Worm (Caenorhabditis elegans) whole organism, L3 larva: Measurements from ENCODE around the gene Y54G11A.17.

Experiments used
- aly-2 ChIP-seq: fragments of 150-350 bp; optimal IDR thresholded peaks from 2 replicates; lab custom pipeline; 2014; ENCODE audit warnings: missing biosample characterization, missing genetic modification characterization
- ceh-82 ChIP-seq: fragments of 150-350 bp; optimal IDR thresholded peaks from 2 replicates; lab custom pipeline; 2014; ENCODE audit warnings: missing biosample characterization, missing genetic modification characterization
- elt-1 ChIP-seq: fragments of 150-350 bp; optimal IDR thresholded peaks from 2 replicates; lab custom pipeline; 2014; ENCODE audit warnings: missing biosample characterization, missing genetic modification characterization
- jun-1 ChIP-seq: fragments of 150-350 bp; optimal IDR thresholded peaks from 2 replicates; lab custom pipeline; 2014; ENCODE audit warnings: missing biosample characterization, missing genetic modification reagents, missing genetic modification characterization
- lin-39 ChIP-seq: fragments of 150-350 bp; optimal IDR thresholded peaks from 2 replicates; lab custom pipeline; 2018; ENCODE audit warnings: missing biosample characterization, missing genetic modification reagents, missing genetic modification characterization
- mdl-1 ChIP-seq: fragments of 150-350 bp; optimal IDR thresholded peaks from 2 replicates; lab custom pipeline; 2014; ENCODE audit warnings: missing biosample characterization, missing genetic modification characterization
- nhr-11 ChIP-seq: fragments of 150-350 bp; optimal IDR thresholded peaks from 2 replicates; lab custom pipeline; 2014; ENCODE audit warnings: missing biosample characterization, missing genetic modification characterization
- nhr-237 ChIP-seq: fragments of 150-350 bp; optimal IDR thresholded peaks from 2 replicates; lab custom pipeline; 2014; ENCODE audit warnings: missing biosample characterization, missing genetic modification characterization
- nhr-77 ChIP-seq: fragments of 150-350 bp; optimal IDR thresholded peaks from 2 replicates; lab custom pipeline; 2014; ENCODE audit warnings: missing biosample characterization, missing genetic modification characterization
- pha-4 ChIP-seq: fragments of 150-350 bp; optimal IDR thresholded peaks from 2 replicates; lab custom pipeline; 2014; ENCODE audit warnings: missing biosample characterization, missing genetic modification reagents, missing genetic modification characterization
- tbx-2 ChIP-seq: sonication (generic microtip); optimal IDR thresholded peaks from 2 replicates; lab custom pipeline; 2016; ENCODE audit warnings: mild to moderate bottlenecking, missing genetic modification characterization, missing compliant biosample characterization
- unc-62 ChIP-seq: fragments of 150-350 bp; sonication (generic microtip); optimal IDR thresholded peaks from 4 replicates; lab custom pipeline; 2014; ENCODE audit warnings: missing biosample characterization, missing genetic modification reagents, missing genetic modification characterization

ce11 chrII:14377796-14378195, 28.6 kb upstream of the Y54G11A.17 start, which contains the start of gene acr-20:
- no peak for TF ChIP-seq tbx-2 (tag; lab: Kevin White, UChicago)
- TF ChIP-seq jun-1 (tag; lab: Kevin White, UChicago): no peak
- no peak for TF ChIP-seq unc-62
- no peak for TF ChIP-seq lin-39
- TF ChIP-seq pha-4 (tag; lab: Kevin White, UChicago): no peak
- TF ChIP-seq nhr-11 (tag; lab: Kevin White, UChicago): no peak
- TF ChIP-seq nhr-237: no peak
- TF ChIP-seq mdl-1 (tag; lab: Kevin White, UChicago): no peak
- no peak for TF ChIP-seq elt-1 (tag; lab: Kevin White, UChicago)
- TF ChIP-seq aly-2 (tag; lab: Kevin White, UChicago): no peak
- no peak for TF ChIP-seq ceh-82 (tag; lab: Kevin White, UChicago)
- no peak for TF ChIP-seq nhr-77 (tag; lab: Kevin White, UChicago)
